Worm (Caenorhabditis elegans) whole organism, L4 larva: ENCODE results near the gene str-3.

Experiments used
- fos-1 ChIP-seq: fragments of 150-350 bp; optimal IDR thresholded peaks from 2 replicates; lab custom pipeline; 2014; ENCODE audit warnings: missing biosample characterization, missing genetic modification characterization
- lin-39 ChIP-seq: fragments of 150-350 bp; optimal IDR thresholded peaks from 2 replicates; lab custom pipeline; 2014; ENCODE audit warnings: missing biosample characterization, missing genetic modification reagents, missing genetic modification characterization
- nhr-10 ChIP-seq: fragments of 150-350 bp; optimal IDR thresholded peaks from 2 replicates; lab custom pipeline; 2014; ENCODE audit warnings: missing biosample characterization, missing genetic modification characterization
- nhr-11 ChIP-seq: fragments of 150-350 bp; optimal IDR thresholded peaks from 2 replicates; lab custom pipeline; 2014; ENCODE audit warnings: missing biosample characterization, missing genetic modification characterization
- set-16 ChIP-seq: fragments of 200-800 bp; sonication (Bioruptor generic); IDR thresholded peaks from 2 replicates; pipeline ENCODE4 v1.3.6; 2022; ENCODE audit warnings: missing genetic modification reagents, missing genetic modification characterization, missing compliant biosample characterization
- tra-1 ChIP-seq: fragments of 200-800 bp; sonication (Bioruptor generic); IDR thresholded peaks from 2 replicates; pipeline ENCODE4 v1.3.6; 2022; ENCODE audit warnings: missing genetic modification reagents, missing genetic modification characterization, missing compliant biosample characterization
- unc-62 ChIP-seq, 3 experiments: fragments of 150-350 bp in 1 of 3; sonication (generic microtip); optimal IDR thresholded peaks in 2 of 3; peaks in 1 of 3; 1 replicate in 1 of 3; 2 replicates in 2 of 3; lab custom pipeline; 2014 to 2017; ENCODE audit warnings: missing biosample characterization in 3 of 3, missing genetic modification characterization in 3 of 3, missing genetic modification reagents in 3 of 3, missing genotype in 1 of 3
- zag-1 ChIP-seq: fragments of 150-350 bp; optimal IDR thresholded peaks from 2 replicates; lab custom pipeline; 2014; ENCODE audit warnings: missing biosample characterization, missing genetic modification characterization

DNA sequence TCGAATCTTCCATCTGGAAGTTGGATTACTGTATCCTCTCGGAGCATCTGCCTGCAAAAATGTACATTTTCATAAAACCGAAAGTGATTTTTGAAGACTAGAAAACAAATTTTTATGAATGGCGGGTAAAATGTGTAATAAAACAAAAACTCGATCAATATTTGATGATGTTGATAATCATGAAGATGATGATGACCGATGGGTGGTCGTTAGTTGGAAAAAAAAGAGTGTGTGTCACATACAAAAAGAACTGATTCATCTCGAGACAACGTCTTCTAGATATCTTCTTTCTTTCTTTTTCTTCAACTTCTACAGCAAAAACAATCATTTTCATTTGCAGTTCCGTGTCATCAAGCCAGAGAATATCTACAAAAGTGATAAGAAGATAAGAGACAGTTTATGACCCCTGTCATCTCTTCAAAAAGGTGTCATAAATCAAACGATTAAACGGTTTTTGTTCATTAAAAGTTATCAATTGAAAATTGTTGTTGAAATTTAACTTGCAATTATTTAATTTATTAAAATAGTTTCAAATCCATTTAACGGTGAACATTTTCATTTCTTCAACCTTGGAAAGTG lies 7.6 kb downstream of the str-3 start, which contains the start of gene bcc-1:
- TF ChIP-seq lin-39 (tag; lab: Kevin White, UChicago), result no peak
- no peak for TF ChIP-seq set-16 (GFP tag; lab: Robert Waterston, UW)
- no peak for TF ChIP-seq zag-1 (tag; lab: Kevin White, UChicago)
- TF ChIP-seq nhr-11, result no peak
- no peak for TF ChIP-seq nhr-10 (tag; lab: Kevin White, UChicago)
- no peak for TF ChIP-seq fos-1 (tag; lab: Kevin White, UChicago)
- TF ChIP-seq unc-62 (GFP tag; optimal IDR thresholded peaks at IDR 0.05 in 1 of 2; lab: Kevin White, UChicago), result peak in 1 of 2 experiments; percentile 98
- TF ChIP-seq unc-62 (tag; optimal IDR thresholded peaks at IDR 0.05; lab: Kevin White, UChicago), result no peak
- TF ChIP-seq tra-1, result 0 out of 2 replicates have a peak, but pooled peaks have one; percentile 38
